Worm (Caenorhabditis elegans) whole organism, young adult: ENCODE data around the gene ZC262.4.

ENCODE experiments used
- B0019.2 ChIP-seq: fragments of 200-800 bp; sonication (Bioruptor generic); conservative IDR thresholded peaks from 2 replicates; pipeline ENCODE4 v1.3.6; 2022; ENCODE audit warnings: missing genetic modification reagents, missing genetic modification characterization, missing compliant biosample characterization
- C17E4.6 ChIP-seq: fragments of 200-800 bp; sonication (Bioruptor generic); IDR thresholded peaks from 2 replicates; pipeline ENCODE4 v1.3.6; 2022; ENCODE audit warnings: missing genetic modification reagents, missing genetic modification characterization, missing compliant biosample characterization
- F10E7.11 ChIP-seq: sonication (generic microtip); optimal IDR thresholded peaks from 2 replicates; lab custom pipeline; 2017; ENCODE audit warnings: mild to moderate bottlenecking, missing genetic modification characterization, moderate library complexity, missing compliant biosample characterization
- F33H1.4 ChIP-seq: fragments of 200-800 bp; sonication (Bioruptor generic); IDR thresholded peaks from 2 replicates; pipeline ENCODE4 v1.3.6; 2022; ENCODE audit warnings: missing genetic modification reagents, missing genetic modification characterization, missing compliant biosample characterization
- F37B4.10 ChIP-seq: fragments of 200-800 bp; sonication (Bioruptor generic); IDR thresholded peaks from 2 replicates; pipeline ENCODE4 v1.3.6; 2022; ENCODE audit warnings: missing genetic modification characterization, missing compliant biosample characterization
- F49E8.2 ChIP-seq: sonication (generic microtip); optimal IDR thresholded peaks from 3 replicates; lab custom pipeline; 2017; ENCODE audit warnings: missing genetic modification characterization, mild to moderate bottlenecking, missing compliant biosample characterization, antibody characterized with exemption, moderate library complexity; ENCODE audit not compliant: insufficient read depth
- F55B11.4 ChIP-seq: sonication (generic microtip); optimal IDR thresholded peaks from 2 replicates; lab custom pipeline; 2016; ENCODE audit warnings: missing compliant biosample characterization, missing genetic modification characterization, borderline replicate concordance; ENCODE audit not compliant: insufficient read depth
- F57C9.4 ChIP-seq: sonication (generic microtip); optimal IDR thresholded peaks from 2 replicates; lab custom pipeline; 2017; ENCODE audit warnings: mild to moderate bottlenecking, missing genetic modification characterization, missing compliant biosample characterization
- T07F8.4 ChIP-seq: sonication (generic microtip); optimal IDR thresholded peaks from 2 replicates; lab custom pipeline; 2016; ENCODE audit warnings: mild to moderate bottlenecking, missing genetic modification characterization, moderate library complexity, missing compliant biosample characterization
- Y56A3A.18 ChIP-seq: fragments of 200-800 bp; sonication (Bioruptor generic); IDR thresholded peaks from 2 replicates; pipeline ENCODE4 v1.3.6; 2022; ENCODE audit warnings: missing genetic modification reagents, missing genetic modification characterization, missing compliant biosample characterization
- aptf-3 ChIP-seq: fragments of 200-800 bp; sonication (Bioruptor generic); IDR thresholded peaks from 2 replicates; pipeline ENCODE4 v1.3.6; 2022; ENCODE audit warnings: missing genetic modification characterization, missing compliant biosample characterization
- atf-7 ChIP-seq: sonication (generic microtip); optimal IDR thresholded peaks from 2 replicates; lab custom pipeline; 2017; ENCODE audit warnings: mild to moderate bottlenecking, missing genetic modification characterization, missing compliant biosample characterization
- cebp-2 ChIP-seq: fragments of 200-800 bp; sonication (Bioruptor generic); IDR thresholded peaks from 2 replicates; pipeline ENCODE4 v1.3.6; 2022; ENCODE audit warnings: missing genetic modification characterization, missing compliant biosample characterization
- chd-7 ChIP-seq: sonication (generic microtip); optimal IDR thresholded peaks from 2 replicates; lab custom pipeline; 2016; ENCODE audit warnings: mild to moderate bottlenecking, missing genetic modification characterization, moderate library complexity, missing compliant biosample characterization
- dox-1 ChIP-seq: fragments of 200-800 bp; sonication (Bioruptor generic); IDR thresholded peaks from 2 replicates; pipeline ENCODE4 v1.3.6; 2022; ENCODE audit warnings: missing genetic modification reagents, missing genetic modification characterization, missing compliant biosample characterization
- dpl-1 ChIP-seq: fragments of 150-350 bp; optimal IDR thresholded peaks from 2 replicates; lab custom pipeline; 2014; ENCODE audit warnings: missing biosample characterization, missing genetic modification reagents, missing genetic modification characterization
- efl-1 ChIP-seq: fragments of 150-350 bp; optimal IDR thresholded peaks from 2 replicates; lab custom pipeline; 2014; ENCODE audit warnings: missing biosample characterization, missing genetic modification reagents, missing genetic modification characterization
- fkh-3 ChIP-seq: sonication (generic microtip); optimal IDR thresholded peaks from 2 replicates; lab custom pipeline; 2016; ENCODE audit warnings: mild to moderate bottlenecking, missing genetic modification characterization, missing compliant biosample characterization
- hlh-26 ChIP-seq: fragments of 200-800 bp; sonication (Bioruptor generic); conservative IDR thresholded peaks from 2 replicates; pipeline ENCODE4 v1.3.6; 2022; ENCODE audit warnings: missing genetic modification reagents, missing genetic modification characterization, missing compliant biosample characterization
- hmg-1.2 ChIP-seq: fragments of 200-800 bp; sonication (Bioruptor generic); IDR thresholded peaks from 2 replicates; pipeline ENCODE4 v1.3.6; 2022; ENCODE audit warnings: missing genetic modification reagents, missing genetic modification characterization, missing compliant biosample characterization
- hsf-1 ChIP-seq: fragments of 200-800 bp; sonication (Bioruptor generic); IDR thresholded peaks from 2 replicates; pipeline ENCODE4 v1.3.6; 2022; ENCODE audit warnings: missing genetic modification reagents, missing genetic modification characterization, missing compliant biosample characterization
- let-526 ChIP-seq: fragments of 200-800 bp; sonication (Bioruptor generic); IDR thresholded peaks from 2 replicates; pipeline ENCODE4 v1.3.6; 2022; ENCODE audit warnings: missing genetic modification reagents, missing genetic modification characterization, missing compliant biosample characterization
- lsy-27 ChIP-seq: sonication (generic microtip); optimal IDR thresholded peaks from 2 replicates; lab custom pipeline; 2017; ENCODE audit warnings: missing genetic modification characterization, mild to moderate bottlenecking, missing compliant biosample characterization, antibody characterized with exemption, missing genotype, borderline replicate concordance; ENCODE audit not compliant: insufficient read depth
- madf-6 ChIP-seq: fragments of 200-800 bp; sonication (Bioruptor generic); IDR thresholded peaks from 2 replicates; pipeline ENCODE4 v1.3.6; 2022; ENCODE audit warnings: missing genetic modification reagents, missing genetic modification characterization, missing compliant biosample characterization
- madf-8 ChIP-seq: fragments of 200-800 bp; sonication (Bioruptor generic); conservative IDR thresholded peaks from 2 replicates; pipeline ENCODE4 v1.3.6; 2022; ENCODE audit warnings: missing genetic modification reagents, missing genetic modification characterization, missing compliant biosample characterization
- mcd-1 ChIP-seq: fragments of 200-800 bp; sonication (Bioruptor generic); IDR thresholded peaks from 2 replicates; pipeline ENCODE4 v1.3.6; 2022; ENCODE audit warnings: missing genetic modification reagents, missing genetic modification characterization, missing compliant biosample characterization
- nfyb-1 ChIP-seq: fragments of 200-800 bp; sonication (Bioruptor generic); IDR thresholded peaks from 2 replicates; pipeline ENCODE4 v1.3.6; 2022; ENCODE audit warnings: missing genetic modification reagents, missing genetic modification characterization, missing compliant biosample characterization
- nhr-179 ChIP-seq: sonication (generic microtip); optimal IDR thresholded peaks from 2 replicates; lab custom pipeline; 2016; ENCODE audit warnings: mild to moderate bottlenecking, missing genetic modification characterization, missing compliant biosample characterization
- nhr-27 ChIP-seq: fragments of 200-800 bp; sonication (Bioruptor generic); optimal IDR thresholded peaks from 2 replicates; lab custom pipeline; 2018; ENCODE audit warnings: mild to moderate bottlenecking, missing genetic modification characterization, moderate library complexity, missing compliant biosample characterization
- nhr-80 ChIP-seq: sonication (generic microtip); optimal IDR thresholded peaks from 2 replicates; lab custom pipeline; 2016; ENCODE audit warnings: missing genetic modification characterization, missing compliant biosample characterization
- pha-4 ChIP-seq: fragments of 150-350 bp; sonication (generic microtip); optimal IDR thresholded peaks from 2 replicates; lab custom pipeline; 2014; ENCODE audit warnings: missing biosample characterization, missing genetic modification reagents, missing genetic modification characterization
- rec-8 ChIP-seq, 2 experiments: sonication (generic microtip); optimal IDR thresholded peaks; 2 replicates each; lab custom pipeline; 2016; ENCODE audit warnings: mild to moderate bottlenecking in 2 of 2, missing genetic modification characterization in 2 of 2, missing genetic modification reagents in 2 of 2, missing genotype in 2 of 2, missing biosample characterization in 1 of 2, missing compliant biosample characterization in 1 of 2, moderate library complexity in 1 of 2
- sea-2 ChIP-seq: fragments of 200-800 bp; sonication (Bioruptor generic); IDR thresholded peaks from 2 replicates; pipeline ENCODE4 v1.3.6; 2022; ENCODE audit warnings: missing genetic modification characterization, missing compliant biosample characterization
- snpc-3.4 ChIP-seq: sonication (generic microtip); optimal IDR thresholded peaks from 2 replicates; lab custom pipeline; 2017; ENCODE audit warnings: missing genetic modification characterization, mild to moderate bottlenecking, missing compliant biosample characterization, antibody characterized with exemption, moderate library complexity, missing genotype, missing genetic modification reagents
- sptf-2 ChIP-seq: fragments of 200-800 bp; sonication (Bioruptor generic); optimal IDR thresholded peaks from 2 replicates; lab custom pipeline; 2018; ENCODE audit warnings: mild to moderate bottlenecking, missing genetic modification characterization, missing compliant biosample characterization
- unc-130 ChIP-seq: sonication (generic microtip); optimal IDR thresholded peaks from 2 replicates; lab custom pipeline; 2016; ENCODE audit warnings: missing genetic modification reagents, missing genetic modification characterization, missing compliant biosample characterization
- zim-3 ChIP-seq: sonication (generic microtip); optimal IDR thresholded peaks from 2 replicates; lab custom pipeline; 2017; ENCODE audit warnings: mild to moderate bottlenecking, missing genetic modification characterization, moderate library complexity, missing compliant biosample characterization
- ztf-18 ChIP-seq: sonication (generic microtip); optimal IDR thresholded peaks from 2 replicates; lab custom pipeline; 2016; ENCODE audit warnings: missing genotype, mild to moderate bottlenecking, missing genetic modification characterization, missing compliant biosample characterization
- ztf-22 ChIP-seq: fragments of 200-800 bp; sonication (Bioruptor generic); optimal IDR thresholded peaks from 2 replicates; lab custom pipeline; 2018; ENCODE audit warnings: mild to moderate bottlenecking, missing genetic modification characterization, moderate library complexity, missing compliant biosample characterization
- ztf-3 ChIP-seq: fragments of 200-800 bp; sonication (Bioruptor generic); optimal IDR thresholded peaks from 2 replicates; lab custom pipeline; 2018; ENCODE audit warnings: mild to moderate bottlenecking, missing genetic modification characterization, missing compliant biosample characterization

ZC262.4 gene

ce11 chrIII:8318488-8318887 is 15.8 kb downstream of the ZC262.4 start, which contains the start of gene sas-4:
Gene sas-4, minus strand, starts transcription at chrIII:8318588.
- no peak for TF ChIP-seq unc-130 (GFP tag; lab: Kevin White, UChicago)
- no peak for TF ChIP-seq efl-1 (GFP tag; lab: Kevin White, UChicago)
- TF ChIP-seq F37B4.10: no peak
- TF ChIP-seq Y56A3A.18 (GFP tag; lab: Robert Waterston, UW): no peak
- TF ChIP-seq F55B11.4 (tag; lab: Kevin White, UChicago): no peak
- no peak for TF ChIP-seq C17E4.6 (GFP tag; lab: Robert Waterston, UW)
- no peak for TF ChIP-seq snpc-3.4 (tag; lab: Kevin White, UChicago)
- TF ChIP-seq hsf-1 (GFP tag; lab: Robert Waterston, UW): no peak
- TF ChIP-seq chd-7 (tag; lab: Kevin White, UChicago): no peak
- no peak for TF ChIP-seq F49E8.2 (tag; lab: Kevin White, UChicago)
- TF ChIP-seq nhr-27 (tag; lab: Kevin White, UChicago): no peak
- no peak for TF ChIP-seq aptf-3 (GFP tag; lab: Robert Waterston, UW)
- TF ChIP-seq ztf-22: no peak
- no peak for TF ChIP-seq B0019.2 (GFP tag; lab: Robert Waterston, UW)

- TF ChIP-seq madf-6 (GFP tag; lab: Robert Waterston, UW): no peak
- no peak for TF ChIP-seq C17E4.6 (GFP tag; lab: Robert Waterston, UW)
- no peak for TF ChIP-seq snpc-3.4 (tag; lab: Kevin White, UChicago)
- TF ChIP-seq efl-1 (GFP tag; lab: Kevin White, UChicago): no peak
- no peak for TF ChIP-seq nhr-80 (tag; lab: Kevin White, UChicago)
- TF ChIP-seq T07F8.4 (tag; lab: Kevin White, UChicago): no peak
- TF ChIP-seq sptf-2 (GFP tag; lab: Kevin White, UChicago): no peak
- no peak for TF ChIP-seq nfyb-1 (GFP tag; lab: Robert Waterston, UW)
- TF ChIP-seq lsy-27: no peak
- no peak for TF ChIP-seq let-526 (GFP tag; lab: Robert Waterston, UW)
- TF ChIP-seq ztf-18 (tag; lab: Kevin White, UChicago): no peak
- no peak for TF ChIP-seq pha-4 (tag; lab: Kevin White, UChicago)
- TF ChIP-seq ztf-22: no peak
- no peak for TF ChIP-seq cebp-2
- no peak for TF ChIP-seq F55B11.4 (tag; lab: Kevin White, UChicago)
- TF ChIP-seq atf-7: no peak
- no peak for TF ChIP-seq B0019.2 (GFP tag; lab: Robert Waterston, UW)
- no peak for TF ChIP-seq F10E7.11
These were observed 21.9 kb downstream of the ZC262.4 start, which contains the start of gene F10E9.2 for ce11 chrIII:8312393-8312792. Gene F10E9.2, plus strand, starts transcription at chrIII:8312693.

- no peak for TF ChIP-seq ztf-3 (GFP tag; lab: Kevin White, UChicago)
- 0 out of 2 replicates have a peak, but pooled peaks have one; percentile 12 for TF ChIP-seq F33H1.4
These were observed 23.9 kb downstream of the ZC262.4 start, which contains the start of gene F10E9.3 for ce11 chrIII:8310239-8311057. Gene F10E9.3, plus strand, starts transcription at chrIII:8311007.

- TF ChIP-seq nhr-179 (tag; lab: Kevin White, UChicago): no peak
- TF ChIP-seq madf-8 (GFP tag; lab: Robert Waterston, UW): no peak
- TF ChIP-seq zim-3 (tag; lab: Kevin White, UChicago): no peak
- TF ChIP-seq fkh-3 (tag; lab: Kevin White, UChicago): no peak
- no peak for TF ChIP-seq mcd-1 (GFP tag; lab: Robert Waterston, UW)
- no peak for TF ChIP-seq hmg-1.2 (GFP tag; lab: Robert Waterston, UW)
- no peak for TF ChIP-seq rec-8 (tag; optimal IDR thresholded peaks at IDR 0.05; lab: Kevin White, UChicago)
- TF ChIP-seq sea-2 (GFP tag; lab: Robert Waterston, UW): no peak
- no peak for TF ChIP-seq dox-1 (GFP tag; lab: Robert Waterston, UW)
- TF ChIP-seq hlh-26 (GFP tag; lab: Robert Waterston, UW): no peak
- no peak for TF ChIP-seq dpl-1 (GFP tag; lab: Kevin White, UChicago)
- TF ChIP-seq F57C9.4: no peak
- no peak for TF ChIP-seq atf-7
- no peak for TF ChIP-seq nfyb-1 (GFP tag; lab: Robert Waterston, UW)
These were observed 26.1 kb downstream of the ZC262.4 start, which contains the start of gene F10E9.4 for ce11 chrIII:8308238-8308637. Gene F10E9.4, plus strand, starts transcription at chrIII:8308538.
